Fruit fly (Drosophila melanogaster): ENCODE data around the gene Sam-S.

The Sam-S gene

DNA sequence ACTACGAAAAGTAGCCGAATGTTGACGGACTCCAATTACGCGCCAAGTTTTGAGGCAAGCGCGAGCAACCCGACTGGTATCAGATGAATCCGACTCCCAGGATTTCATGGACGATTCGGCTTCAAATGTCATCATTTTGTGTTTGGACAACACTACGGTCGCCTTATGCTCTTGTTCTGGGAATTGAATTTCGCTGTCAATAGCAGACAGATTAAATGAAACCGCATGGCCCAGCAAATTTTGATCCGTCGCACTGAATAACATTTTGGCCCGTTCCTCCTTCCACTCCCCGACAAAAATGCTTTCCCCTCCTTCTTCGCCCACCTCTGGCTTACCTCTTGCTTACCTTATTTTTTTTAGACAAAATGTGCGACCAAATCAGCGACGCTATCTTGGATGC, 3.3 kb downstream of the Sam-S start:
- TF ChIP-seq CG8478 (optimal IDR thresholded peaks at IDR 0.05), result no peak
- no peak for TF ChIP-seq CTCF (optimal IDR thresholded peaks at IDR 0.05)

DNA sequence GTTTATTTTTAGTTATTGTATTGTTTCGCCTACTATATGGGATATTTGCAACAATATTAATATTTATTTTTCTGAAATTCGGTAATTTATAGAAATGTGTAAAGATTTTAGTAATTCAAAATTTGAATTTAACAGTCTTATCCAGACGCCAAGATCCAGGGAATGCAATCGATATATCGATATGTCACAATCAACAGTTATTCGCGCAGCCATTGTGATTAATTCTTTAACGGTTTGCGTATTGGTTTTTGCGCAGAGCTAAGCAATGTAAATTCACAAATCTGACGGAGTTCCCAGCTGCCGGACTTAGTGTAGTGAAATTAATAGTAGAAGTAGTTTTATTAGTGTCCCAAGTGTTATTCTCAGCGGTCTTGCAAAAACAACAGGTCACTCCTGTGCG, 7.7 kb downstream of the Sam-S start, which contains the start of gene ND-15:
Gene ND-15 (plus strand): TSS at position 298 of the 400 bp plus-strand sequence.
- no peak for TF ChIP-seq CG8478 (optimal IDR thresholded peaks at IDR 0.05)
- TF ChIP-seq CTCF (optimal IDR thresholded peaks at IDR 0.05), result peak in 1 of 2 experiments; percentile 14

DNA sequence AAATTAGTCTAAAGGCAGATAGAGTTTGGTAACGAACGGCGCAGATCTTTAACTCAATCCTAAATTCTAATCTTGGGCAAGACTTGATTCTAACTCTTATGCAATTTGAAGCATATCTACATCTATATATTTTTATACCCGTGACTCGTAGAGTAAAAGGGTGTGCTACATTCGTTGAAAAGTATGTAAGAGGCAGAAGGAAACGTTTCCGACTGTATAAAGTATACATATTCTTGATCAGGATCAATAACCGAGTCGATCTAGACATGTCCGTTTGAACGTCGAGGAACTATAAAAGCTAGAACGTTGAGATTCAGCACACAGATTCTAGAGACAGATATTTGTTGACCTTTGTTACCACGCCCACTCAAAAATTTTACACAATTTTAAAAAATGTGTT, 9.7 kb downstream of the Sam-S start, which contains the start of gene CG13694:
Gene CG13694 (minus strand): TSS at position 101 of the 400 bp plus-strand sequence.
- TF ChIP-seq CG8478 (optimal IDR thresholded peaks at IDR 0.05) (no peak), CTCF (optimal IDR thresholded peaks at IDR 0.05) (no peak)

DNA sequence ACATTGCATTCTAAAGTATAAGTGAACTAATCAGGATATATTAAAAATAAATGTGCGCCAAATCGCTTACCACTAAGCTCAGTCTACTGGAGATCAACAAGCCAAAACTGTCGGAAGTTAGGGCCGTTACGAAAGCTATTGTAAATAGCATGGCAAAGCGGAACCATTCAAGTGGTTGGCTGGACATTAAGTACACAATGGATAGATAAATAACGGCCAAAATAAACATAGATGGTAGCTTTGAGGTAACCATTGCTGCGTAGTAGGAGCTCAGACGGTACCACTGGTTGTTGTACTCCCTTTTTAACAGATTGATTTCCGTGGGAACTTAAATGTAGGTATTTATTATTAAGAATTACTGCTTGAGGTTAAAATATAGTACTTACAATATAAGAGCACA, 11.0 kb downstream of the Sam-S start:
- TF ChIP-seq CTCF (optimal IDR thresholded peaks at IDR 0.05), result no peak
- no peak for TF ChIP-seq CG8478 (optimal IDR thresholded peaks at IDR 0.05)

DNA sequence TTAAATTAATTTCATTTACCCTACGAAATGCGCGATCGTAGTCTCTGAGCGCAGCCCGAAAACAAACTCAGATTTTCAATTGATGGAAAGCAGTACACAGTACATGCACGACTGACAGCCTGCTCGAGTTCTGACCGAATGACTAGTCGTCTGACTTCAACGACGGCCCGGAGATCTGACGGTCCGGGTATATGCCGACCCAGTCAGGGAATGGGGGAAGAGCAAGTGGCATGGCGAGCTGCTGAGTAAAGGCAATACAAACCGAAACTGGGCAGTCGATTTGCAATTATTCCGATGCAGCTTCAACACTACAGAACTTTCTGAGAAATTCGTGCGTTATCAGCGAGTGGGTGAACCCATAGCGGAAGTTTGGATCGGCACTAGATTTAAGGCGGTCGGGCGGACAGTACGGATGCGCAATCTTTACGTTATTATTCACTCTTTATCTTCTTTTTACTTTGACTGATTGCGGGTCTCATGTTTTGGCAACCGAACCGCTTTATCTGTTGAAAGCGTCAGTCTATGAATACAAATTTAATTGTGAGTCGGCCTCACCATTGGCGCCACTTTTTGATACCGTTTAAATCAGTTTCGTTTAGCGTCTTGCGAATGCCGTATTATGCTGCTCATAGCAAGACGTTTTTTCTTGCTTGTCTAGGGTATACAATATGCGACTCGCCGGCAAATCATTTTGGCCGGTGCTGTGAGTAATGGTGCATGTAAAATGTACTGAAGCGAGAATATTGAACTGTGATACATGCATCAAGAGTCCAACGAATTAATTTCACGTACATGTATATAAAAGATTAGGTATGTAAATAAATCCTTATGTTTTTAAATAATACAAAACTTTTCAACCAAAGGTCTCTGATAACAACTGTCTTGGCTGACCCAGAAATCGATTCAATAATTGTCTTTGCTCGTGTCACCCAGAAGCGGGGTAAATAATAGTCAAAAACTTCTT, 14.1 kb downstream of the Sam-S start:
- TF ChIP-seq CTCF (optimal IDR thresholded peaks at IDR 0.05) (no peak), CG8478 (optimal IDR thresholded peaks at IDR 0.05) (no peak)

DNA sequence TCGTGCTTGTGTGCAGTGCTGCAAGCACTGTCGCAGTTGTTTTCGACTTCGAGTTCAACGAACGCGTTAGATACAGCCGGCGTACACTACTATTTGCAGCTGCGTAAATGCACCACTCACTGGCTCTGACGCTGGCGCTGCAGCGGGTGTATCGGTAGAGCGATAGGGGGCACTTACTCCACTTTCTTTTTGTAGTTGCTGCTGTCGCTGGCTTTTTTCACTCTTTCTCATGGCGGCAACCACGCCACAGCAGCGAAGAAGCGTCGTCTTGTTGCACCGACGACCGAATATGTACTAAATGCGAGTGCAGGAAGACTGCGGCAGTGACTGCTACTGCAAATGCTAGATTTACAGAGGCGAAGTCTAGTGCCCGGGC, 14.7 kb downstream of the Sam-S start, which contains the start of gene CG4822:
Gene CG4822 (minus strand): TSS at position 299 of the 376 bp plus-strand sequence.
- TF ChIP-seq CTCF (optimal IDR thresholded peaks at IDR 0.05) (no peak), CG8478 (optimal IDR thresholded peaks at IDR 0.05) (no peak)

DNA sequence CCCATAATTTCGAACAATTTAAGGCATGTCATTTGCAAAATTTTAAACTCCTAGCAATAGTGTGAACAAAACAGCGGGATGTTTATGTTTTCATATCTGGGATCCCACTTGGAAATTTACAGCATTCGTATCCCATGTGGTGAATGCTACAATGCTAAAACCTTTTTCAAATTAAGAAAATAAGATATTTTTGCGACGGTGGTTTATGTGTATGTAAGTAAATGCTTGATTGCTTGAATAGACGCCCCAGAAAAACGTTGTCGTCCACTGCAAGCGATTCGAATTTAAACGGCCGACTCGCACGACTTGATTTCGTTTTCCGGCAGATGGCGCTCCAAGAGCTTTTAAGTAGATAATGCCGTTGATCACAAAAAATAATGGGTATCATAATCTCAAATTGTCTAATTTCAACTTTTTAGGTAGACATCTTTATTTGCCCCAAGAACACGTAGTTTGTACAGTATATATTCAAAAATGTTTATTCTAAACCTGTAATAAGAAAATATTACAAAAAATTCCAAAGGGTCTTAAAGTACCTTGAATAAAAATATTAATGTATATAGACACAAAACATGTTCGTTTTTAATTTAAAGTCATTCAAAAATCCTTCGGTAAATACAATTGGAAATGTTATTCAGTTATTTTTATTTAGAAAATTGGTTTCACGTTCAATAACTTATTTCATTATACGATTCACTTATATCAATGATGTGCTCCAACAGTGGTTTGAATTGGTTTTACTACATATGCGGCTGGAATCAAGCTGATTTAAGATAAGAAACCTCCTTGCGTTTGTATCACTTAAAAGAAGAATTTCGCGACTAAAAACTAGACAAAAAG, 15.7 kb downstream of the Sam-S start:
- peak; percentile 42 to 66 for TF ChIP-seq CTCF (optimal IDR thresholded peaks at IDR 0.05)
- no peak for TF ChIP-seq CG8478 (optimal IDR thresholded peaks at IDR 0.05)

DNA sequence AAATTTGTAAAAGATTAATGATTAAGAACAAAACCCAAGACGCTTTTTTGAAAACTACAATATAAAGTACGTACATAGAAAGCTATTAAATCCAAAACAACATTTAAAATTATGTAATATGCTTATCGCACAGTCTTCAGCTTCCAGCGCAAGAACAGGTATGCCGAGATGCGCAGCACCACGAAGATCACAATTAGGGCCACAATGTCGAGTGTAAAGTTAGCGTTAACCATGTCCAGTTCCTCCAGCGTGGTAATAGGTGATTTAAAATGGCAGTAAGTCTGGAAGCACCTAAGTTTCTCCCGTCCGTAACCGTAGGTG, 16.3 kb downstream of the Sam-S start:
- TF ChIP-seq CG8478 (optimal IDR thresholded peaks at IDR 0.05) (no peak), CTCF (optimal IDR thresholded peaks at IDR 0.05) (no peak)

DNA sequence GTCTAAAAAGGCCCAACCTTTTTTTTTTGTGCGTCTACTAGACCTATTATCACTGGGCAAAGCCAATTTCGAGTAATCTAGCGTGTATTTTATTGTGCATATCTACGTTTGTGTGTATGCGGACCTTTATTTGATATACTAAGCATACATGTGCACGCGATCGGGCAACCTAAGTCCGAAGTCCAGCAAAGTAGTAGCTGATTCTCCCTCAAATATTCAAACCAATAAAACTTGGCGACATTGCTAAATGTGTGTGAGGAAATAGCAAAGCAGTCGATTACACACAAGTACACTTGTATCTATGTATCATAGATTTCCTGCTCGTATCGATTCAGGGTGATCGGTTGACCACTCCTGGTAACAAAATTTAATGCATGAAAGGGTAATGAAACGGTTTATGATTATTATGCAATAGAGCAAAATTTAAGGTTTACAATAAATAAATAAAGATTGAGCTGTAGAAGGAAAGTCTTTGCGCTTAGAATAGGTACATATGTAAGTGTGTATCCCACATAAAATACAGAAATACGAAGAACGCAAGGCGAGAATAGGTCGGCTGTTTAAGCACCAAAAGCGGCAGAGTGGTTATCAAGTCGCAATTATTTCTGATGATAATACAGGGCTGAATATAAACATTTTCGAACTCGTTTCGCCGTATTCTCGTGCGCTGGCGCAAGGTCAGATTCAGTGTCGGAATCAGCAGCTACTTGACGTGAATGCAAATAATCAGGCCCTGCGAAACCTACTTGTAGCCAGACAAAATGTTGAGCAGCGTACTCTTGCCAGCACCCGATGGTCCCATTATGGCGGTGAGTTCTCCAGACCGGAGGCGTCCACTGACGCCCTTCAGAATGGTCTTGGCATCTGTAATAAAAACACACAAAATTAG, 18.9 kb downstream of the Sam-S start:
- TF ChIP-seq CTCF (optimal IDR thresholded peaks at IDR 0.05), result no peak
- no peak for TF ChIP-seq CG8478 (optimal IDR thresholded peaks at IDR 0.05)

DNA sequence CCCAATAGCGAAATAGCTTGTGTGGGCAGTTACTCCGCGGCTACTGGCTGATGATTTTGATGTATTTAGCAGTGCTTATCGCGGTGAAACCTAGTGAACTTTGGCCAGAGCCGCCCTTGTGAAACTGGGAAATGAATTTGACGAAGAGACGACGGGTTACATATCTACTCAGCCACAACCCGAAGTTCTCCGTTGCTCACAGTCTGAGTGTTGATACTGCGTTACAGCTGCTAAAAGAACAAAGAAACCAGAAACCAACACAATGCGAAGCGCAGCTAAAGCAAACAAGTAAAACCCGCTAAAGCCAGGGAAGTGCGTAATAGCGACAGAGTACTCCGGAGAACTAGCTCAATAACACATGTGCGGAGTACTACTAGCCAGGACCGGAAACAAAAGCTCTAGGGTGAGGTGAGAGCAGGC, 21.6 kb downstream of the Sam-S start:
- TF ChIP-seq CG8478 (optimal IDR thresholded peaks at IDR 0.05), result no peak

DNA sequence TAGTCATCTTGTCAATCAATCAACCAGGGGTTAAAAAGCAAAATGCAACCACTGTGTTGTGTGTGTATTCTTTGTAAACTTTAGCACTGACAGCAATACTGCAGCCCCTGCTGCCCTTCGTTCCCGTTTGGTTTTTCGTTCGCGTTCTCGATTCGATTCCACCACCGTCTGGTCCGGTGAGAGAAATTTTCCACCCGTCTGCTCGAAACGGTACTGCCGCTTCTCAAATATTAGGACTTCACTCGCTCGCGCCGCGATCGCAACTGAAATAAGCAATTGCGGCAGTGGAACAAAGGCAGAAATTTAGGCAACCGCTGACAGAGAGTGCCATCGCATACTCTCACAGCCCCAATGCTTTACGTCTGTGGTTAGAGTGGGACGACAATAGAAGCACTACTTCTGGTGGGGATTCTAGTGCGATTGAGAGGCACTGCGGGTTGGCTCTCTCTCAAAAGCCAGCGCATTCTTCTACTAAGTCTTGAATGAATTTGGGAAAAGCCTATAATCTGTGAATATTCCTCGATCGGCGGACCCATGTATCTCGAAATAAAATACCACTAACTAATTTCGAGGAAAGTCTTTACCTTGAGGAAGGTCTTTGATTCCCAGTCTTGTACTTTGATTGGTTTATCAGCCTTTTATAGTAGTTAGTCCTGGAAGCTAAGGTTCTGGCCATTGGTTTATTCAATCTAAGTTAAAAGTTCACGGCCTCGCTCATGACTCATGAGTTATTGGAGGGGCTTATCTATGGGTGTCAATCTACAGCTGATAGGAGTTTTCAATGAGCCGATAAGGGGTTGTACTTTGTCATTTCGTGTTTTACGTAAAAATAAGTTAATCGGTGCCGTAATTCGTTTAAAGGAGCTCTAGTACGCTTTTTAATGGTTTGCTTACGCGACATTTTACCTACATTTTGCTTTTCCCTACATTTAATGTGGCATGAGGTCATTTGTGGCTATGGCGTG, 22.6 kb downstream of the Sam-S start:
- TF ChIP-seq CTCF (optimal IDR thresholded peaks at IDR 0.05) (no peak), CG8478 (optimal IDR thresholded peaks at IDR 0.05) (peak; percentile 56)

DNA sequence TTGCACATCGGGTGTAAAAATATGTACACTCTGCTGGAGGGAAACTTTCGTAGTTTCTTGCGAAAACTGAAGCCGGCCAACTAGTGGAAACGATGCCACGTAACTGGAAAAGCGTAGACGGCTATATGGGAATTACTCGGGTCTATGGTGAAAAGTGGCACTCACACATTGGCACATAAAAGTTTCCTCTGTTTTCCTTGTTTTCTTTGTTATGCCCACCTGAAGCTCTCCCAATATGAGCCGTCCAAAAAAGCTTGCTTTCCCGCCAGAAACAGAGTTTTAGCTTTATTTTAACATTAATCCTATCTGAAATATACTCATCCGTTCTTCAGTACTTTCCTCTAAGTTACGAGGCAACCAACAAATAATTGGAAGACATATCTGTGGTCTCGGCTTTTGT, 24.0 kb downstream of the Sam-S start, which contains the start of gene CG3164:
Gene CG3164 (minus strand): TSS at position 101 of the 400 bp plus-strand sequence.
- TF ChIP-seq CG8478 (optimal IDR thresholded peaks at IDR 0.05) (no peak), CTCF (optimal IDR thresholded peaks at IDR 0.05) (no peak)

DNA sequence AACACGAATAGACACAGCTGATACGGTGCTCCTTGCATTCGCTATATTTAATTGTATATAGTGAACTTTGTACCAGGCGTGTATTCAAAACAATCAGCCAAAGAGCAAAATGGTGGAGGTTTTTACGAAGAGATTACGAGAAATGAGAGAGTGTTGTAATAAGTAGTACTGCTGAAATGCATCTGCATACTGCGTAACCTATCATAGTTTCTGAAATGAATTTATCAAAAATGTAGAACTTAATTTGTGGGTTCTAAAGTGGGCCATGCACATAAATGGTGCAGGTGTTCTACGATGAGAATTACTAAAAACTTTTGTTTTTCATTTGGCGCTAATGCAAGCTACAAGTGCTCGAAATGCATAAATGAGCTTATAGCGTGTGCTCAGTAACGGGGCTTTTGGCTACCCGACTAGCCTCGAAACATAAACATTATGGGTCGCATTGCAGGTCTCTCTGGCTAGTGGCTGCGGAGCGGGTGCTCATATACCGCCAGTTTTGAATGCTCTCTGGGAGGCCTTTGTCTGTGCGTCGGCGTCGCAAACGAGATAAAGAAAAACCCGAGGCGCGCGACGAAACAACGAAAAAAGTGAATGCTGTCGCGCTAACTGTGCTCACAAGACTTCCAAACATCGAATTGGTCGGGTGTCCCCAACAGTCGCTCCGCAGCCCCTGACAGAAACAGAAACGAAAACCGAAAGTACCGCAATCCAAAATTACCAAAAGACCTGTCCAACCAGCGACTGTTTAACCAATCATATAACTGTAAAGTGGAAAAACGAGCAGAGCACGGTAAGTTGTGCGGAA, 25.0 kb downstream of the Sam-S start, which contains the start of gene Gs1:
Gene Gs1 (plus strand): TSS at position 612 of the 805 bp plus-strand sequence.
- TF ChIP-seq CTCF (optimal IDR thresholded peaks at IDR 0.05) (no peak), CG8478 (optimal IDR thresholded peaks at IDR 0.05) (no peak)
